Fruit fly (Drosophila melanogaster) whole organism, prepupa: ENCODE measurements around the gene CG33767.

Experiments used
- CG3919 ChIP-seq: fragments of 200-800 bp; sonication (Bioruptor generic); optimal IDR thresholded peaks from 3 replicates; lab custom pipeline; 2016; ENCODE audit warnings: missing biosample characterization, missing genetic modification characterization
- Eip75B ChIP-seq: fragments of 200-800 bp; sonication (Bioruptor generic); optimal IDR thresholded peaks from 3 replicates; lab custom pipeline; 2016; ENCODE audit warnings: missing biosample characterization, missing genetic modification characterization
- OdsH ChIP-seq: fragments of 200-800 bp; sonication (Bioruptor generic); optimal IDR thresholded peaks from 3 replicates; lab custom pipeline; 2016; ENCODE audit warnings: missing biosample characterization, missing genetic modification characterization
- dsx ChIP-seq: fragments of 200-800 bp; optimal IDR thresholded peaks from 3 replicates; lab custom pipeline; 2019; ENCODE audit warnings: missing biosample characterization, mild to moderate bottlenecking, missing genetic modification characterization, moderate library complexity; ENCODE audit not compliant: poor library complexity, severe bottlenecking
- fd85E ChIP-seq: fragments of 200-800 bp; sonication (Bioruptor generic); optimal IDR thresholded peaks from 3 replicates; lab custom pipeline; 2016; ENCODE audit warnings: missing biosample characterization, missing genetic modification characterization

DNA sequence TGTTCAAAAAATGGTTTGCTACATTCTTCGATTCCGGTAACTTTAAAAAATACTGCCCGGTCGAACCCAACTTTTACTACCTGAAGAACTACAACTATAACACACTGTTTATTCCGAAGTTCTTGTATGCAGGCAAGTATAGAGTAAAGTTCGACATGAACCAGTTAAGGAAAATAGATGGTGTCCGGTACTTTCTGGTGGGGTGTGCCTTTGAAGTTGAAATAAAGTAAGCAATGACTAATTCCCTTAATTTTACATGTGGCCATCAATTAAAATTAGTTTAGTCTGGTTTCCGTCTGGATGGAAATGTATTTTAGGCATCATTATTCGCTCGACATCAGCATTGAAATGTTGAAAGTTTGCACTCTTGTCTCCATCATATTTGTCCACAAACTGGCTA, at the start of gene CG33767:
- no peak for TF ChIP-seq OdsH (GFP tag; lab: Kevin White, UChicago)
- TF ChIP-seq Eip75B (GFP tag; lab: Kevin White, UChicago), result no peak
- TF ChIP-seq dsx (GFP tag; lab: Kevin White, UChicago), result no peak
- TF ChIP-seq fd85E (GFP tag; lab: Kevin White, UChicago), result no peak
- no peak for TF ChIP-seq CG3919 (GFP tag; lab: Kevin White, UChicago)
